Fruit fly (Drosophila melanogaster) whole organism, adult: Measurements from ENCODE around the gene Cog1.

Experiments used
- CG11617 ChIP-seq: fragments of 200-800 bp; sonication (Bioruptor generic); optimal IDR thresholded peaks from 2 replicates; lab custom pipeline; 2017; ENCODE audit warnings: mild to moderate bottlenecking, missing biosample characterization, missing genetic modification reagents, missing genetic modification characterization
- CG12768 ChIP-seq: fragments of 200-800 bp; sonication (Bioruptor generic); optimal IDR thresholded peaks from 2 replicates; lab custom pipeline; 2017; ENCODE audit warnings: missing biosample characterization, missing genetic modification characterization, mild to moderate bottlenecking, moderate library complexity, missing genetic modification reagents
- CG14711 ChIP-seq: fragments of 200-800 bp; sonication (Bioruptor generic); optimal IDR thresholded peaks from 2 replicates; lab custom pipeline; 2018; ENCODE audit warnings: missing biosample characterization, mild to moderate bottlenecking, missing genetic modification characterization, moderate library complexity
- CG1620 ChIP-seq: fragments of 200-800 bp; sonication (Bioruptor generic); optimal IDR thresholded peaks from 2 replicates; lab custom pipeline; 2016; ENCODE audit warnings: missing biosample characterization, missing genetic modification characterization
- CG33017 ChIP-seq: fragments of 200-800 bp; sonication (Bioruptor generic); optimal IDR thresholded peaks from 2 replicates; lab custom pipeline; 2018; ENCODE audit warnings: missing biosample characterization, mild to moderate bottlenecking, missing genetic modification characterization, moderate library complexity
- CG5204 ChIP-seq: fragments of 200-800 bp; sonication (Bioruptor generic); optimal IDR thresholded peaks from 2 replicates; lab custom pipeline; 2016; ENCODE audit warnings: missing biosample characterization, missing genetic modification characterization
- CG7045 ChIP-seq: fragments of 200-800 bp; sonication (Bioruptor generic); optimal IDR thresholded peaks from 2 replicates; lab custom pipeline; 2017; ENCODE audit warnings: missing biosample characterization, mild to moderate bottlenecking, missing genetic modification characterization
- CG7101 ChIP-seq: fragments of 200-800 bp; sonication (Bioruptor generic); optimal IDR thresholded peaks from 2 replicates; lab custom pipeline; 2018; ENCODE audit warnings: missing biosample characterization, mild to moderate bottlenecking, missing genetic modification characterization, moderate library complexity
- Clk ChIP-seq: fragments of 200-800 bp; sonication (Bioruptor generic); optimal IDR thresholded peaks from 2 replicates; lab custom pipeline; 2017; ENCODE audit warnings: missing biosample characterization, missing genetic modification characterization
- Crg-1 ChIP-seq: fragments of 200-800 bp; sonication (Bioruptor generic); optimal IDR thresholded peaks from 2 replicates; lab custom pipeline; 2016; ENCODE audit warnings: missing biosample characterization, missing genetic modification characterization
- Hr96 ChIP-seq: fragments of 200-800 bp; sonication (Bioruptor generic); optimal IDR thresholded peaks from 2 replicates; lab custom pipeline; 2016; ENCODE audit warnings: missing biosample characterization, missing genetic modification characterization
- Mnt ChIP-seq: fragments of 200-800 bp; sonication (Bioruptor generic); optimal IDR thresholded peaks from 2 replicates; lab custom pipeline; 2016; ENCODE audit warnings: missing biosample characterization, mild to moderate bottlenecking, missing genetic modification characterization
- bab1 ChIP-seq: fragments of 200-800 bp; sonication (Bioruptor generic); optimal IDR thresholded peaks from 3 replicates; lab custom pipeline; 2019; ENCODE audit warnings: missing biosample characterization, mild to moderate bottlenecking, missing genetic modification characterization, moderate library complexity
- cic ChIP-seq: fragments of 200-800 bp; sonication (Bioruptor generic); optimal IDR thresholded peaks from 2 replicates; lab custom pipeline; 2017; ENCODE audit warnings: missing biosample characterization, mild to moderate bottlenecking, missing genetic modification characterization, moderate library complexity
- cnc ChIP-seq, 2 experiments: fragments of >200 bp; optimal IDR thresholded peaks; 2 replicates each; lab custom pipeline; 2017
- kay ChIP-seq: fragments of 200-800 bp; sonication (Bioruptor generic); peaks from one replicate; lab custom pipeline; 2016; ENCODE audit warnings: missing biosample characterization, missing genetic modification characterization, borderline replicate concordance
- ovo ChIP-seq: fragments of 200-800 bp; sonication (Bioruptor generic); optimal IDR thresholded peaks from 2 replicates; lab custom pipeline; 2016; ENCODE audit warnings: missing biosample characterization, missing genetic modification characterization
- pad ChIP-seq: fragments of 200-800 bp; sonication (Bioruptor generic); optimal IDR thresholded peaks from 3 replicates; lab custom pipeline; 2017; ENCODE audit warnings: missing biosample characterization, missing genetic modification characterization, mild to moderate bottlenecking, moderate library complexity, missing genetic modification reagents
- tj ChIP-seq: fragments of 200-800 bp; sonication (Bioruptor generic); optimal IDR thresholded peaks from 3 replicates; lab custom pipeline; 2017; ENCODE audit warnings: missing biosample characterization, mild to moderate bottlenecking, missing genetic modification characterization, moderate library complexity
- toe ChIP-seq: fragments of 200-800 bp; sonication (Bioruptor generic); optimal IDR thresholded peaks from 2 replicates; lab custom pipeline; 2016; ENCODE audit warnings: missing biosample characterization, missing genetic modification characterization

Gene Cog1

dm6 chr3R:12232629-12233028 is 13.1 kb upstream of the Cog1 start, which contains the start of gene Pglym87:
Pglym87 (minus strand) TSS chr3R:12232729.
- no peak for TF ChIP-seq cic
- no peak for TF ChIP-seq Hr96
- no peak for TF ChIP-seq kay (GFP tag; lab: Kevin White, UChicago)
- no peak for TF ChIP-seq CG7101 (tag; lab: Kevin White, UChicago)
- no peak for TF ChIP-seq cnc (optimal IDR thresholded peaks at IDR 0.05; lab: Kevin White, UChicago)
- no peak for TF ChIP-seq CG33017 (tag; lab: Kevin White, UChicago)
- TF ChIP-seq pad (GFP tag; lab: Kevin White, UChicago): no peak
- TF ChIP-seq CG11617 (GFP tag; lab: Kevin White, UChicago): no peak
- TF ChIP-seq ovo (GFP tag; lab: Kevin White, UChicago): no peak
- no peak for TF ChIP-seq CG7045 (GFP tag; lab: Kevin White, UChicago)
- no peak for TF ChIP-seq bab1 (GFP tag; lab: Kevin White, UChicago)
- no peak for TF ChIP-seq CG14711
- TF ChIP-seq CG5204: no peak
- TF ChIP-seq Crg-1 (GFP tag; lab: Kevin White, UChicago): no peak
- TF ChIP-seq Mnt (GFP tag; lab: Kevin White, UChicago): no peak
- TF ChIP-seq CG1620 (GFP tag; lab: Kevin White, UChicago): no peak

dm6 chr3R:12229113-12229512 is 9.6 kb upstream of the Cog1 start, which contains the start of gene CG3916:
CG3916 (plus strand) TSS chr3R:12229413.
- TF ChIP-seq Hr96: no peak
- no peak for TF ChIP-seq Crg-1 (GFP tag; lab: Kevin White, UChicago)
- no peak for TF ChIP-seq Mnt (GFP tag; lab: Kevin White, UChicago)
- TF ChIP-seq CG11617 (GFP tag; lab: Kevin White, UChicago): no peak
- TF ChIP-seq CG14711: no peak
- TF ChIP-seq bab1 (GFP tag; lab: Kevin White, UChicago): no peak
- no peak for TF ChIP-seq tj (GFP tag; lab: Kevin White, UChicago)
- TF ChIP-seq CG12768: no peak

- no peak for TF ChIP-seq Mnt (GFP tag; lab: Kevin White, UChicago)
- TF ChIP-seq CG1620 (GFP tag; lab: Kevin White, UChicago): no peak
- TF ChIP-seq toe (GFP tag; lab: Kevin White, UChicago): no peak
- no peak for TF ChIP-seq cnc (optimal IDR thresholded peaks at IDR 0.05; lab: Kevin White, UChicago)
- no peak for TF ChIP-seq kay (GFP tag; lab: Kevin White, UChicago)
- no peak for TF ChIP-seq CG33017 (tag; lab: Kevin White, UChicago)
- TF ChIP-seq pad (GFP tag; lab: Kevin White, UChicago): no peak
- no peak for TF ChIP-seq CG12768
These were observed 6.8 kb upstream of the Cog1 start, which contains the start of gene CG12256 for dm6 chr3R:12226239-12226638. CG12256 (minus strand) TSS chr3R:12226339.

dm6 chr3R:12224919-12225318 is 5.4 kb upstream of the Cog1 start, which contains the start of gene CG17404:
CG17404 (minus strand) TSS chr3R:12225019.
- no peak for TF ChIP-seq cic
- TF ChIP-seq CG12768: no peak
- no peak for TF ChIP-seq CG14711

dm6 chr3R:12222093-12222492 is 2.6 kb upstream of the Cog1 start, which contains the start of gene Rsbp15:
Rsbp15 (plus strand) TSS chr3R:12222387.
- TF ChIP-seq CG11617 (GFP tag; lab: Kevin White, UChicago): no peak
- no peak for TF ChIP-seq tj (GFP tag; lab: Kevin White, UChicago)
- no peak for TF ChIP-seq CG7045 (GFP tag; lab: Kevin White, UChicago)
- no peak for TF ChIP-seq CG12768
- no peak for TF ChIP-seq Crg-1 (GFP tag; lab: Kevin White, UChicago)
- no peak for TF ChIP-seq CG5204
- TF ChIP-seq cic: no peak
- TF ChIP-seq kay (GFP tag; lab: Kevin White, UChicago): no peak
- no peak for TF ChIP-seq CG14711
- TF ChIP-seq cnc (optimal IDR thresholded peaks at IDR 0.05; lab: Kevin White, UChicago): no peak
- no peak for TF ChIP-seq Mnt (GFP tag; lab: Kevin White, UChicago)
- TF ChIP-seq Clk: no peak
- TF ChIP-seq Hr96: no peak
- TF ChIP-seq CG33017 (tag; lab: Kevin White, UChicago): no peak
- no peak for TF ChIP-seq ovo (GFP tag; lab: Kevin White, UChicago)
- no peak for TF ChIP-seq CG7101 (tag; lab: Kevin White, UChicago)
- no peak for TF ChIP-seq bab1 (GFP tag; lab: Kevin White, UChicago)
- no peak for TF ChIP-seq CG1620 (GFP tag; lab: Kevin White, UChicago)
- no peak for TF ChIP-seq pad (GFP tag; lab: Kevin White, UChicago)
- no peak for TF ChIP-seq toe (GFP tag; lab: Kevin White, UChicago)

- peak; percentile 86 for TF ChIP-seq CG11617 (GFP tag; lab: Kevin White, UChicago)
- peak; percentile 85 for TF ChIP-seq Hr96
- peak; percentile 93 for TF ChIP-seq CG33017 (tag; lab: Kevin White, UChicago)
- TF ChIP-seq CG12768: peak; percentile 86
- TF ChIP-seq Crg-1 (GFP tag; lab: Kevin White, UChicago): peak; percentile 78
- peak; percentile 85 for TF ChIP-seq CG5204
- TF ChIP-seq cnc (optimal IDR thresholded peaks at IDR 0.05; lab: Kevin White, UChicago): no peak
- TF ChIP-seq Clk: peak; percentile 75
- peak; percentile 60 for TF ChIP-seq ovo (GFP tag; lab: Kevin White, UChicago)
- TF ChIP-seq Mnt (GFP tag; lab: Kevin White, UChicago): peak; percentile 83
- peak; percentile 83 for TF ChIP-seq CG1620 (GFP tag; lab: Kevin White, UChicago)
- TF ChIP-seq CG7045 (GFP tag; lab: Kevin White, UChicago): peak; percentile 86
- TF ChIP-seq toe (GFP tag; lab: Kevin White, UChicago): peak; percentile 93
- peak; percentile 34 for TF ChIP-seq cic
- peak; percentile 75 for TF ChIP-seq pad (GFP tag; lab: Kevin White, UChicago)
- TF ChIP-seq bab1 (GFP tag; lab: Kevin White, UChicago): peak; percentile 90
- peak; percentile 97 for TF ChIP-seq kay (GFP tag; lab: Kevin White, UChicago)
- peak; percentile 94 for TF ChIP-seq CG7101 (tag; lab: Kevin White, UChicago)
- TF ChIP-seq tj (GFP tag; lab: Kevin White, UChicago): peak; percentile 54
- TF ChIP-seq CG14711: peak; percentile 87
These were observed 2.0 kb upstream of the Cog1 start, which contains the start of gene CG4860 for dm6 chr3R:12221366-12221916. CG4860 (minus strand) TSS chr3R:12221464.
